Fruit fly (Drosophila melanogaster): ENCODE data around the gene wg.

The wg gene

DNA sequence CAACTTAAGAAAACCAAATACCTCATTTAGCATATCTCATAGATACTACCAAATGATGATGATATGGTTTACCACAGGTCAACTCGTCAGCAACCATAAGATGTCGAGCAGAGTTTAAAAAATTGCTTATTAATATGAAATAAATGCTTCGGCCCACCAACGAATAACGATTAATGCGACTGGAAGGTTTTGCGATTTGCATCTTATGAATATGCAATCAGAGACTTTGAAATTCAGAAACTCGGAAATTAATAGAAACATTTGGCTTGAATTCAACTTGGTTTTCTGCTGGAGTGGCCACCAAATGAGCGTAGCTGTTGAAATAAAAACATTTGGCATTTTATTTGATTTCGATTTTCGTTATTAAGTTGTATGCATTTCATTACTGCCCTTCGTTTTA is 22.2 kb upstream of the wg start:
- no peak for TF ChIP-seq CG17801 (GFP tag; optimal IDR thresholded peaks at IDR 0.05; ENCODE audit: partially characterized antibody)

DNA sequence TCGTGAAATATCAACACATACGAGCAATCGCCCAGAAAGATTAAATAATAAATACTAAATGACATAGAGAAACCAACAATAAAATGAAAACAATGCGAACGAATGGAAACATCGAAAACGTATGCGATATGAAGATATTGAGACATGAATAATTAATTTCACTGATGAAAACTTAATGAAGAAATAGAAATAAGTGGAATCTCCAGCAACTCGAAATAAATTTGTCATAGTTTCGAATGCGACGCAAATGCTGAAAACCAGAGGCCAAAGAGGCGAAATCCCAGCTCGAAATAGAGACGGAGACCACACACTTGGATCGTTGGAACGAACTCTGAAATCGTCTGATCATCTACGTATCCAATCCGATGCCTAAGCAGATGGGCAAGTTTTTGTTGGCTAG is 21.1 kb upstream of the wg start:
- no peak for TF ChIP-seq CG17801 (GFP tag; optimal IDR thresholded peaks at IDR 0.05; ENCODE audit: partially characterized antibody)

DNA sequence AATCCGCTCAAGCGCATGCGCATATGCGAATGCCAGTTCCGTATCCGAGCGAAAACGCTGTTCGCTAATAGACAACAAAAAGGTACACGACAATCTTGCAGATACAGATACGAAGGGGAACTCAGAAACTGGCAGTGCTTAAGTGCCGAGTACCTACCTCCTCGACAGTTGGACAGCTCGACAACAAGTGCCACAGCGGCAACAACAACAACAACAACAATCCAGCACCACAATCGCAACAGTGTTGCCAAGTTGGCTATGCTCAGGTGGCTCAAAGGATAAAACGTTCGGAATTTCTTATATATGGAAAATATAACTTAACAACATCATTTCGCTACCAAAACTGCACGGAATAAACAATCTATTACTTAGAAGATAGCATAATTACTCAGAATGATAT is 17.1 kb upstream of the wg start:
- no peak for TF ChIP-seq CG17801 (GFP tag; optimal IDR thresholded peaks at IDR 0.05; ENCODE audit: partially characterized antibody)

DNA sequence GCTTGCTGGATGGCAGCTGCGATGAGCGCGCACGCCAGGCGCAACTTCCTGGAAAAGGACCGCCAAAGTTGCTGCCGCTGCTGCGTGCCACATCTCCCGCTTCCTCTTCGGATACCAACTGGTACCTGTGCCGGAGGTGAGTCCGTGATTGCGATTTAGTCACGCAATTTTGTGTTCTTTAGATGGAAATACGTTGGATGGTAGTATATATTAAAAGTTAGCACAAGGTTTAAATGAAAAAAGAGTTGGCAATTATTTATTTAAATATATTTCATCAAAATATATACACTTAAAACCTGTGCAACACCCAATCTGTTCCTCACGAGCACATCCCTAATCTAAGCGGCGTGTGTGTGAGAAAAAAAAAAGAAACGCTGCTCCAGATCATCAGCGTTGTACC is 16.4 kb upstream of the wg start:
- no peak for TF ChIP-seq CG17801 (GFP tag; optimal IDR thresholded peaks at IDR 0.05; ENCODE audit: partially characterized antibody)

DNA sequence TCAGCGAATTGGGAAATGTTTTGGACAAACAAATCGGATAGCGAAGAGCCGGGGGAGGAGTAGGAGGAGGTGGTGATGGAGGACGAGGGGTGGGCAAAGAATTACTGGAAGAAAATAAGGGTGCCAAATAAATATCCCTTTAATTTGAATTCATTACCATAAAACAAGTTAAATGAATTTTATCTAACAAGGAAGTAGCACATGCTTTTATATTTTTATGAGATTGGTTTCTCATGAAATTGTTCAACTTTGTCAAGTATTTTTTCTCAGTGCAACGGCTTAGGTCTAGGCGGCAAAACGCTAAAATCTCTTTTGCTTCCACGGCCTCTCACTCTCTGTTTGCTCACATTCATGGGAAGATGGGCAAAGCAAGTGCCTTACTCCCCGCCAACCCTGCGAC is 15.0 kb upstream of the wg start:
- TF ChIP-seq CG17801 (GFP tag; optimal IDR thresholded peaks at IDR 0.05; ENCODE audit: partially characterized antibody): no peak

DNA sequence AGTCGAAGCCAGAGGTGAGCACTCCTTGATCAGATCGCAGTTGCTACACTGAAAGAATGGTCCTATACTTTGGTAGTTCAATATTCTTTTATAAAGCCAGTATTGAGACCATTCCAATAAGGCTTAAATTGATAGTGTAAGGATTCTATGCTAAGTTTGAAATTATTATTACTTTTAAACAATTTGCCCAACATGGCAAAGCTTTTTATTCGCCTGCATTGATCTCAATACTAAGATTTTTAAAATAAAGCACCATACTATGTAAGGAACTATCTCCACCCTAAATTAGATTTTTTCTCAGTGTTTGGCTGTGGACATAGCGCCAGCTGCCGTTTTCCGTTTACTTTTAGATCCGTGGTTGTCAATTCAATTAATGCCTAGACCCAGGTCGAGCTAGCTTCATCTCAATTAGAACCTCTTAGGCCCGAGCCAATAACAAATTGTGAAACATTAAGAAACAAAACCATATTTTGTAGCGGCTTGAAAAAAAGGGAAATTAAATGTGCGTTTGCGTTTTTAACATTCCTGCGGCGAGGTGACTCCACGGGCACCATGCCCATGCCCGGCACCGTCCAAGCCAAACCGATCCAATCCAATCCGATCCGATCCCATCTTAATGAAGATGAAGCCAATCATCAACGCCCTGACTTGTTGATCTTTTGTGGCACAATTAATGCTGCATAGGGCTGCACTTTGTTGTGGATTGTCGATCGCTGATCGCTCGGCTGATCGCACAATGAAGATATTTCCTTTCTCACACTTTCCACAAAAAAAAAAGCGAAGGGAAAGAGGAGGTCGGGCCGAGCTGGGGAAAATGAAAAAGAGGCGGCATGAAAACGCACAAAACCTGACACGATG is 13.3 kb upstream of the wg start:
- no peak for TF ChIP-seq CG17801 (GFP tag; optimal IDR thresholded peaks at IDR 0.05; ENCODE audit: partially characterized antibody)

DNA sequence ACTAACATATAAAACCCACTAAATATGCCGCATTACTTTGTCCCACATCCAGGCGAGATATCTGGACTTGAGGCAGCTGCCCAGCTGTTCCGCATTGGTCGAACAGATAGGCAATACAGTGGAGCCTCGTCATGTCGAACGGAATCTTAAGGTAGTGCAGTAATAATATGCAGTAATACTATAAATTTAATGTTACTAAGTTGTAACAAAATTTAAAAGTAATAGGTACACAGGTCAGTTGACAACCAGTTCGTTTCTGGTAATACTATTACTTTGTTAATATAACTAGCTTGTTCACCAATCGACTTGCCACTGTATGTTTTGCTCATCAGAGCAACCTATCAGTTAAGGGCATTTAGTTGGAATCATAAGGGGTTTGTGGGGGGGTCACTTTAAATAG is 12.0 kb upstream of the wg start:
- no peak for TF ChIP-seq CG17801 (GFP tag; optimal IDR thresholded peaks at IDR 0.05; ENCODE audit: partially characterized antibody)

DNA sequence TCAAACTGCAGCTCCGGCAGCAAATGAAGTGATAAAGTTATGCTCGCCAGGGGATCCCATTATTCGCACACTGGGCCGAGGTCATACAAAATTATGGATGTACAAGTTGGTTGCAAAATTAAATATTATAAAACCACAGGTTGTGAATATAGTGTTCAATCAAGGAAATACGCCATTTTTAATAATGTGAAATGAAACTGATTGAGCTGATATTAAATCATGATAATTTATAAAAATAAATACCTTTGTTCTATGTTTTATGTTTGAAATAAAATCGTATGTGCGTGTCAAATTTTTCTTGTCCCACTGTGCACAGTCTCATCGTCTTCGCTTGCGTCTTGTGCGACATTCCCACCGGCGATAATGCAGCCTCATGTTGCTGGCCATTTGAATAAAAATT is 11.0 kb upstream of the wg start:
- no peak for TF ChIP-seq CG17801 (GFP tag; optimal IDR thresholded peaks at IDR 0.05; ENCODE audit: partially characterized antibody)

DNA sequence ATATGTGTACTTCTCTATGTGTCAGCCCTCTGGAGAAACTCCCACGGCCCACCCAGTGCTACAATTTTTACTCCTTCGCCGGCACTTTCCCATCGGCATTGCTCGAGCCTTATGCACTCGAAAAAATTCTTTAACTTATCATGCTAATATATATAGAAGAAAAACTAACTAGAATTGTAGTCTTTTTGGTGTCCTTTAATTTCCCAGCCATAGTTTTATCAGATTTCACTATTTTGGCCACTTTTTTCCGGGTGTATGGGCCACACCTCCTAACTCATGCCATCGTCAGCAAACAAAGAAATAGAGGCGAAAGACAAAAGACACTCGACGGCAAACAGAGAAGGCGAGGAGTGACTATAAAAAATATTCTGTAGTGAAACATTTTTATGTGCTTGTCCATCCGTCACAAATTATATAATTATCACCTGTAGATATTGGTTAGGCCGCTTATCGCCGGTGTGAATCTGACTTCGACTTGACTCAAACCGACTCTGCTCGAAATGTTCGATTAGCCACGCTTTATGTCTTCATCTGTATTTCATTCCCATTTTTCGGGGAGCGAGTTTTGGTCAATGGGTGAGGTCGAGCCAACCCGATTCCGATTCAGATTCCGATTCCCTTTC is 8.1 kb upstream of the wg start:
- TF ChIP-seq CG17801 (GFP tag; optimal IDR thresholded peaks at IDR 0.05; ENCODE audit: partially characterized antibody): no peak

DNA sequence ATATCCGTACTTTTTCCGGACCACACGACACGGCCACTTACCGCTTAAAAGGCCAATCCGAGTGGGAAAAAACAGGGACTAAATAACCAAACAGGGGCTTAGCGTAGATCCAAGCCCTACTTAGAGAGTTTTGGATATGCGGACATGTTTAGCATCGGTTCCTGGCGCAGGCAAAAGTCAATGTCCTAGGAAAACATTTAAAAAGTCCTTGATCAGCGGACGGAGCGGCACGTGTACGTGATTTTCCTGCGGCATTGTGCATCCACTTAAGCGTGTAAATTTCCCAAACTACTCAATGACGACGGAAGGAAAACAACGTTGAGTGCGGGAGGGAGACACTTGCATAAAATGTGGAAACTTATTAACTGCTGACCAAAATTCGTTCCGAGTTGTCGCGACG is 7.0 kb upstream of the wg start:
- TF ChIP-seq CG17801 (GFP tag; optimal IDR thresholded peaks at IDR 0.05; ENCODE audit: partially characterized antibody): no peak

DNA sequence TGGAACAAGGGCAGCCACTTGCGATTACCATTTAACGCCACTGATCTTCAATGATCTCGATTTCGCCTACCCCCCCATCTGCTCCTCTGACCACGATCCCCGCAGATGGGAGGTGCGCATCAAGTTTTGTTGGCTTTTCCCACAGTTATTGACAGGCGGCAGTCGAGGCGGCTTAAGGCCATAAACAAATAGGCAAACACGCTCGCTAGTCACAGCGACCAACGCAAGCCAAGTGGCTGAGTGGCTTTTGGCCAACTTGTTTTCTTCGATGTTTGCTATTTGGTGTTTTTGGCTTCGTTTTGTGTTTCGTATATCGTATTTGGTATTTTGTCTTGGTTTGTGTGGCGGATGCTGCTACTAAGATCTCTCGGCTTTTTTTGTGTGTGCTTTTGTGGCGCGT is 5.5 kb upstream of the wg start:
- no peak for TF ChIP-seq CG17801 (GFP tag; optimal IDR thresholded peaks at IDR 0.05; ENCODE audit: partially characterized antibody)

DNA sequence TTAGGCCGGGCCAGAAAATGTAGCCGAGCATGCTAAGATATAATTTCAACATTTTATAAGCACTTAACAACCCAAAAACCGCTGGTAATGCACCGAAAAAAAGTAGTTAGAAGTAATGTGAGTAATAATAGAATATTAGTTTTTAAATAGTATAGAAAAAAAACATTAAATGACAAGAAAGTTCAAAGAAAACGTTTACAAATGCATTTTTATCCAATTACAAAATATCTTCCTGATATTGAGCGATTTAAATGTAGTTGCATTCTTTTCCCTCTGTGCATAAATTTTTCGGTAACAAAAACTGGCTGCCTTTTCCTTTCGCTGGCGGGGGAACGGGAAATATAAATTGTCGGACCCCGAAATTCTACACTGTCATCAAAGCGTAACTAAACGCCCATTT is 4.2 kb upstream of the wg start:
- no peak for TF ChIP-seq CG17801 (GFP tag; optimal IDR thresholded peaks at IDR 0.05; ENCODE audit: partially characterized antibody)

DNA sequence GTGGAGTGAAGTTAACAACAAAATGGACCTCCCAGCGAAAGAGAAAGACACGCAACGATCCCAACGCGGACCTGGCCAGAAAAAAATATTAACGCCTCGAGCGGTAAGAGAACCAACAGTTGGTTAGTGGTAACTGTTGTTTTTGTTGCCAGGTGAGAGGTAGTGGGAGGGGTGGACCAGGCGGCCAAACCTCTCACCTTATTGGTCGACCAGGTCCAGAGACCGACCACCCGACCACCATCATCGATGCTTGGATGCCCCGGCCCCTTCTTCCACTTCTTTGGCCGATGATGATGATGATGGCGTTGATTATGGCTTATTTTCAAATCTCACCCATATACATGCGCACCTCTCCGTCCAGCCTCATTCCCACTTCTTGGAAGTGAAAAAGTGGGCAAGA is 3.7 kb upstream of the wg start:
- no peak for TF ChIP-seq CG17801 (GFP tag; optimal IDR thresholded peaks at IDR 0.05; ENCODE audit: partially characterized antibody)

DNA sequence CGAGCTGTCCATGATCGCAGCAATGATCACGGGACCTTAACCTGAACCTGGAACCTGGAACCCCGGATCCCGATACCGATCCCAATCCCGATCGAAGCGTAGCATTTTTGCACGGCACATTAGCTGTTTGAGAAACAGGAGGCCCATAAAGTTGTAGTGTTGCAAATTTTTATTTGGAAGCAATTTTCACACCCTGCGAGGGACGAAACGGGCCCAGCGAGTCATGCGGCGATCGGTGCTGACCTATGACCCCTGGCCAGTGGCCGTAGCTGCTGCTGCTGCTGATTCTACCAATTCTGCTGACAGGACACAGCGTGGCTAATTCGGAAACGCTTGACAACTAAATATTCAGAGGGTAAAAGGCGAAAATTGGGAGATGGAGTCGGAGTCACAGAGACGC is 2.6 kb upstream of the wg start:
- TF ChIP-seq CG17801 (GFP tag; optimal IDR thresholded peaks at IDR 0.05; ENCODE audit: partially characterized antibody): no peak

DNA sequence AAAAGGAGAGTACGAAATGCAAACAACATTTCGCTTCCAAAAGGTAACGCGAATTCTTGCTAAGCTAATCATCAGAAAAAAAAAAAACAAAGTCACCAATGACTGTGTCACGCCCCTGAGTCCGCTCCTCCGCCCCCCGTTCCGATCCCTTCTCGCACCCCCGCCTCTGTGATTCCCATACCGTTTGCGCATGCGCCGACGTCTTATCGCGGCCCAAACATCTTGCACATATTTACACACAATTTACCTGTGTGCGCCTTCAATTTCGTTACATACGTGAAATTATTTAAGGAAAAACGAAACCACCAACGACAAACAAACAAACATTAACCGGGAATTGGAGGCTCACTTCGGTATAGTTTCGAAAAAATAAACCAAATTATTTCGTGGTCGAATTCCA is 4.5 kb downstream of the wg start:
- TF ChIP-seq CG17801 (GFP tag; optimal IDR thresholded peaks at IDR 0.05; ENCODE audit: partially characterized antibody): no peak

DNA sequence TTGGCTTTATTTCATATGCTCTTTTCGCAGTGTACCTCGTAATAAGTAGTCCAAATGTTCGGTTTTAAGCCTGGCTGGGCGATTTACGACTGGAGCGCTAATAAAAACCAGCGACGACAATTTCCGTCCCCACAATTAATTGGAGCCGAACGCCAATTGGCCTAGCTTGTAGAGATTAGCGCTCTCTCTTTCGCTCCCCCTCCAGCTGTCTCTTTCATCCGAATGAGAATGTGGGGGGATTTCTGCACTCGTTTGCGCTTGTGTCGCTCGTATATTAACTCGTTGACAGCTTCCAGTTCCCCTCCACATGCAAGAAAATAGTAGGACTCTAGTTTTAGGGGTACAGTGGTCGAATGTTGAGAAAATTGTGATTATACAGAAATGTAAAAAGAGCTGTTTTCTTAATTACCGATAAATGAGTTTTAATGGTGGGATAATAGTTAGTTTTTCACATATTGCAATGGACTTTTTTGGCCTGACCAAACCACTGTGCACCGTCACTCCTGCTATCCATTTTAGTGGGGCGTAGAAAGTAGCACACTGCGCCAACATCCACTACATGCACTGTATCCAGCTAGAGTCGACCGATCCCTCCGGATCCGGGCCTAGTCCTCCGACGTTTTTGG is 6.4 kb downstream of the wg start:
- no peak for TF ChIP-seq CG17801 (GFP tag; optimal IDR thresholded peaks at IDR 0.05; ENCODE audit: partially characterized antibody)

Data from ovary, adult (tissue).